Worm (Caenorhabditis elegans) whole organism, L1 larva: ENCODE measurements around the gene nhr-260.

Experiments used
- grh-1 ChIP-seq: fragments of 200-800 bp; sonication (Bioruptor generic); IDR thresholded peaks from 2 replicates; pipeline ENCODE4 v1.3.6; 2022; ENCODE audit warnings: missing genetic modification reagents, missing genetic modification characterization, missing compliant biosample characterization
- swsn-7 ChIP-seq: sonication (generic microtip); optimal IDR thresholded peaks from 2 replicates; lab custom pipeline; 2016; ENCODE audit warnings: missing genetic modification characterization, missing compliant biosample characterization

Gene nhr-260

ce11 chrV:1460069-1460468, 51.4 kb downstream of the nhr-260 start, which contains the start of gene hacd-1:
hacd-1 (plus strand) TSS chrV:1460369.
- TF ChIP-seq swsn-7 (tag; lab: Kevin White, UChicago) (no peak), grh-1 (GFP tag; lab: Robert Waterston, UW) (no peak)
